Worm (Caenorhabditis elegans): ENCODE measurements around the gene cht-5.
A peak's percentile ranks its signal among the peaks of the same experiment; 100 is the strongest.

Gene cht-5

ce11 chrV:10094374-10094773 lies 20.1 kb upstream of the cht-5 start, which contains the start of gene srd-49:
TSS of gene srd-49 (plus strand) at chrV:10094674.
- TF ChIP-seq mbf-1 (tag; optimal IDR thresholded peaks at IDR 0.05) (no peak), nhr-12 (tag; optimal IDR thresholded peaks at IDR 0.05) (no peak), nhr-6 (tag; optimal IDR thresholded peaks at IDR 0.05) (no peak), ceh-82 (tag; optimal IDR thresholded peaks at IDR 0.05) (no peak), ztf-4 (tag; optimal IDR thresholded peaks at IDR 0.05) (no peak), nhr-10 (tag; optimal IDR thresholded peaks at IDR 0.05) (no peak), ama-1 (optimal IDR thresholded peaks at IDR 0.05) (no peak), R02D3.7 (tag; optimal IDR thresholded peaks at IDR 0.05) (no peak), skn-1 (tag; optimal IDR thresholded peaks at IDR 0.05) (no peak)

DNA sequence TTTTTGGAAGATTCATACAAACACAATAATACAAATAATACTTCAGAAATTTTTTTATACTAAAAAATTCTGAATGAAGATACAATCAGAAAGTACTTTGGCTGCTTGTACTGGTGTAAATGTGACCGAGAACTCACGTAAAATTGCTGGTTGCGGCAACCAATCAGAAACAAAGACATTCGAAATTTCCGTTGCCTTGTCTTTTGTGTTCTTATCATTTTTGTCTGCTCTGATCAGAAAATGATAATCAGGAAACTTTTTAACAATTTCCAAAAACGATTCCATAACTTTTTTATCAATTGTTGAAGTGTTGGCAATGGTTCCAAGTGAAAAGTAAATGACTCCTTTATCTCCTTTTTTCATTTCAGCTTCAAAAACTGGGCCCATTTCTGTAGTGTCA lies 17.5 kb upstream of the cht-5 start:
- no peak for TF ChIP-seq nhr-21 (tag; optimal IDR thresholded peaks at IDR 0.05)
- TF ChIP-seq nhr-10 (tag; optimal IDR thresholded peaks at IDR 0.05): no peak
- TF ChIP-seq crh-2 (tag; optimal IDR thresholded peaks at IDR 0.05): peak; percentile 32
- peak; percentile 83 for TF ChIP-seq fos-1 (tag; optimal IDR thresholded peaks at IDR 0.05)
- peak; percentile 33 for TF ChIP-seq gmeb-1 (tag; optimal IDR thresholded peaks at IDR 0.05)

- no peak for TF ChIP-seq snpc-4 (tag; optimal IDR thresholded peaks at IDR 0.05)
- no peak for TF ChIP-seq F13H6.1 (tag; optimal IDR thresholded peaks at IDR 0.05)
- no peak for TF ChIP-seq nhr-77 (tag; optimal IDR thresholded peaks at IDR 0.05)
- TF ChIP-seq sem-4 (tag; optimal IDR thresholded peaks at IDR 0.05): no peak
- TF ChIP-seq nhr-237 (tag; optimal IDR thresholded peaks at IDR 0.05): no peak
- no peak for TF ChIP-seq ztf-1 (GFP tag; conservative IDR thresholded peaks at IDR 0.05)
- TF ChIP-seq ztf-11 (tag; optimal IDR thresholded peaks at IDR 0.05): no peak
- no peak for TF ChIP-seq zag-1 (tag; optimal IDR thresholded peaks at IDR 0.05)
- TF ChIP-seq mbf-1 (tag; optimal IDR thresholded peaks at IDR 0.05): no peak
- no peak for TF ChIP-seq peb-1 (tag; optimal IDR thresholded peaks at IDR 0.05)
Measured at ce11 chrV:10098429-10098828, 16.0 kb upstream of the cht-5 start, which contains the start of gene ugt-47. TSS of gene ugt-47 (minus strand) at chrV:10098597.

DNA sequence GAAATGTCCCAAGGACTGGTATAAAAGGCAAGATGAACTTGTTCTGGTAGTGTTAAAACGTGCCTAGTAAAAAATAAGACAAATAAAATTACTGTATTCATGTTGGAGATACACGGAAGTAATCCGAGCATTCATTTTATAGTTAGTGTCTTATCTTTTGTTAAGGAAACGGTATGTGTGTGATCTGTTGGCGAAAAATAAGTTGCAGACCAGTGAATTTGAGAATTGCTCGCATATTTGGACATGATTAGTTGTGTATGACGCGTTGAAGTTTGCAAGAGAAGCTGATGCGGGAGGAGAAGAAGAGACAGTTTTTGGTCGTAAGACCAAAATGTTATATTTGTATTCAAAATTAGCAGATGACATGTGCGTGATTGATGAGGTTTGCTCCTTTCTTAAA lies 12.5 kb upstream of the cht-5 start, which contains the start of gene C08B6.14:
Gene C08B6.14 (minus strand): TSS at position 101 of the 400 bp plus-strand sequence.
- no peak for TF ChIP-seq mbf-1 (tag; optimal IDR thresholded peaks at IDR 0.05)
- no peak for TF ChIP-seq crh-2 (tag; optimal IDR thresholded peaks at IDR 0.05)
- no peak for TF ChIP-seq unc-55 (GFP tag; optimal IDR thresholded peaks at IDR 0.05)
- no peak for TF ChIP-seq F13H6.1 (tag; optimal IDR thresholded peaks at IDR 0.05)
- no peak for TF ChIP-seq lsy-2 (tag; optimal IDR thresholded peaks at IDR 0.05)
- no peak for TF ChIP-seq nhr-11 (tag; optimal IDR thresholded peaks at IDR 0.05)
- no peak for TF ChIP-seq skn-1 (tag; optimal IDR thresholded peaks at IDR 0.05)
- TF ChIP-seq nhr-12 (tag; optimal IDR thresholded peaks at IDR 0.05): no peak
- TF ChIP-seq nhr-129 (tag; optimal IDR thresholded peaks at IDR 0.05): no peak
- no peak for TF ChIP-seq ztf-4 (tag; optimal IDR thresholded peaks at IDR 0.05)
- no peak for TF ChIP-seq blmp-1 (tag; optimal IDR thresholded peaks at IDR 0.05; ENCODE audit: insufficient read depth)
- no peak for TF ChIP-seq nhr-23 (tag; optimal IDR thresholded peaks at IDR 0.05)
- no peak for TF ChIP-seq ztf-1 (GFP tag; conservative IDR thresholded peaks at IDR 0.05)
- no peak for TF ChIP-seq zag-1 (tag; optimal IDR thresholded peaks at IDR 0.05)
- TF ChIP-seq nhr-21 (tag; optimal IDR thresholded peaks at IDR 0.05): no peak
- TF ChIP-seq nhr-25 (tag; optimal IDR thresholded peaks at IDR 0.05): no peak
- no peak for TF ChIP-seq aly-2 (tag; optimal IDR thresholded peaks at IDR 0.05)

DNA sequence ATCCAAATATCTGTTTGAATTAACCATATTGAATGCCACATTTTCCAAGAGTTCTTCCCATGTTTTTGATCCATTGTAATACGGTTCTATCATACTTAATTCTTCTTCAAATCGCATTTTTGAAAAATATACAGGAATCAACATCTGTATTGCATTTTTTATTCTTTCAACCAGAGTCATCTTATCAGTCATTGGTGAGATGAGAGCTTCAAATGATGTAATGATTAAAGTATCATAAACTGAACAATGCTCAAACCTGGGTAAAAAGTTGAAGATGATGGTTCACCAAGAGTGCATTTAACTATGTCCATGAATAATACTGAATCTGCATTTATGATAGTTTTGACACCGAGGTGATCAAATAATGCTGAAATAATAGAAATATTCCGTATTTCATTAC lies 10.6 kb upstream of the cht-5 start:
- TF ChIP-seq fos-1 (tag; optimal IDR thresholded peaks at IDR 0.05): peak; percentile 16
- TF ChIP-seq lin-39 (tag; optimal IDR thresholded peaks at IDR 0.05): no peak
- TF ChIP-seq nhr-129 (tag; optimal IDR thresholded peaks at IDR 0.05): peak; percentile 62

DNA sequence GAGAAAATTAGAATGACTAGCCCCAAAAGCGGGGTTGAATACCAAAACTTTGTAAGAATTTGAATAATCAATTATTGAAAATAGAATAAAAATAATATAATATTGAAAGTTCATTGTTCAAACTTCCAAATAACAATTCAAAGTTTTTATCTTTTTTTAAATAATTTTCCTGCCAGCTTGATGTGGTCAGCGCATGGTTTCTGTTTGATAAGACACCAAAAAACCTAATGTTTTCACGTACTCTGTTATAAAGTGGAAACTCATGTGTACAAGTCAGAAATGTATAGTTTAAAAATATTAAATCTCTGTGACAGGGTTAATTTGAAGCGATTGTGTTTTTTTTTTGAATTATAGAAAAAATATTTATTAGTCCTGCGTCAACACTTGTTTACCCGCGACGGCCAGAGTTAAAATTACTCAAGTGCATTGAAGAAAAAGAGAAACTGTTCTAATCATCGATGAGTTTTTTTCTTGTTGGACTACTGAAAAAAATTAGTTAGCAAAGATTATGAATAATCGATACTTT lies 9.6 kb upstream of the cht-5 start, which contains the start of gene ugt-17:
Gene ugt-17 (minus strand): TSS at position 180 of the 526 bp plus-strand sequence.
- peak; percentile 67 for TF ChIP-seq fos-1 (tag; optimal IDR thresholded peaks at IDR 0.05)
- TF ChIP-seq elt-1 (tag; optimal IDR thresholded peaks at IDR 0.05): no peak
- peak; percentile 10 for TF ChIP-seq crh-2 (tag; optimal IDR thresholded peaks at IDR 0.05)
- peak; percentile 54 for TF ChIP-seq sma-9 (GFP tag; optimal IDR thresholded peaks at IDR 0.05)
- TF ChIP-seq sma-9 (tag; optimal IDR thresholded peaks at IDR 0.05): no peak
- no peak for TF ChIP-seq sem-4 (tag; optimal IDR thresholded peaks at IDR 0.05)
